Worm (Caenorhabditis elegans) whole organism, midembryonic: Measurements from ENCODE around the gene haf-1.

Source experiments
- T22C8.4 ChIP-seq: fragments of 200-800 bp; sonication (Bioruptor generic); IDR thresholded peaks from 2 replicates; pipeline ENCODE4 v1.3.6; 2022; ENCODE audit warnings: missing genetic modification characterization, missing compliant biosample characterization
- flt-1 ChIP-seq: fragments of 200-800 bp; sonication (Bioruptor generic); IDR thresholded peaks from 2 replicates; pipeline ENCODE4 v1.3.6; 2022; ENCODE audit warnings: missing genetic modification characterization, missing compliant biosample characterization
- klf-2 ChIP-seq: fragments of 200-800 bp; sonication (Bioruptor generic); conservative IDR thresholded peaks from 2 replicates; pipeline ENCODE4 v1.3.6; 2022; ENCODE audit warnings: missing genetic modification reagents, missing genetic modification characterization, missing compliant biosample characterization
- med-1 ChIP-seq: sonication (generic microtip); optimal IDR thresholded peaks from 2 replicates; lab custom pipeline; 2017; ENCODE audit warnings: missing genetic modification characterization, mild to moderate bottlenecking, missing compliant biosample characterization, antibody characterized with exemption, missing genetic modification reagents; ENCODE audit not compliant: insufficient read depth
- ref-1 ChIP-seq: fragments of 200-800 bp; sonication (Bioruptor generic); conservative IDR thresholded peaks from 2 replicates; pipeline ENCODE4 v1.3.6; 2022; ENCODE audit warnings: missing genetic modification reagents, missing genetic modification characterization, missing compliant biosample characterization

DNA sequence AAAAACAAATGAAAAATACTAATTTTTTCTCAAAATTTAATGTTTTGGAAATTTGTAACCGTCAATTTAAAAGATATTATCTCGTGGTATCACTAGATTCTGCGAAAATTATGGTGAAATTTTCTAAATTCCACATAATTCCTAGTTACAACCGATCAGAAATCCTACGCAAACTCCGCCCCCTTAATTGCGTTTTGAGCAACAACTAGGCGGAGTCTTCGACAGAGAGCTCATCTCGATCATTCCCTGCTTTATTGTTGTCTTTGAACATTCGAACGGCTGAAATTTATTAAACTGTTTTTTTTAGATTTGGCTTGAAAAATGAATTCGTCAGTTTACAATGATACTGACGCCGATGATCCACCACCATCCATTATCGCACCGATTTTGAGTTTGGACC is 23.2 kb downstream of the haf-1 start, which contains the start of gene T02D1.4:
- TF ChIP-seq med-1 (GFP tag; lab: Kevin White, UChicago) (no peak), T22C8.4 (GFP tag; lab: Robert Waterston, UW) (no peak), ref-1 (GFP tag; lab: Robert Waterston, UW) (no peak), klf-2 (GFP tag; lab: Robert Waterston, UW) (no peak), flt-1 (GFP tag; lab: Robert Waterston, UW) (no peak)
